Worm (Caenorhabditis elegans) whole organism, young adult: ENCODE measurements around the gene gmn-1.

ENCODE experiments used
- attf-5 ChIP-seq: fragments of 200-800 bp; sonication (Bioruptor generic); optimal IDR thresholded peaks from 2 replicates; lab custom pipeline; 2018; ENCODE audit warnings: mild to moderate bottlenecking, missing genetic modification characterization, missing compliant biosample characterization
- ceh-100 ChIP-seq: fragments of 200-800 bp; sonication (Bioruptor generic); IDR thresholded peaks from 2 replicates; pipeline ENCODE4 v1.3.6; 2022; ENCODE audit warnings: missing genetic modification reagents, missing genetic modification characterization, missing compliant biosample characterization
- efl-1 ChIP-seq: fragments of 150-350 bp; optimal IDR thresholded peaks from 2 replicates; lab custom pipeline; 2014; ENCODE audit warnings: missing biosample characterization, missing genetic modification reagents, missing genetic modification characterization
- lin-35 ChIP-seq, 3 experiments: fragments of 150-350 bp in 2 of 3; sonication (generic microtip) in 1 of 3; optimal IDR thresholded peaks; 2 replicates each; lab custom pipeline; 2014 to 2018; ENCODE audit warnings: missing biosample characterization in 3 of 3, missing genetic modification characterization in 3 of 3, missing genetic modification reagents in 3 of 3
- pha-4 ChIP-seq: fragments of 150-350 bp; sonication (generic microtip); optimal IDR thresholded peaks from 2 replicates; lab custom pipeline; 2014; ENCODE audit warnings: missing biosample characterization, missing genetic modification reagents, missing genetic modification characterization
- rpc-1 ChIP-seq, 2 experiments: fragments of 150-350 bp in 1 of 2; sonication (generic microtip) in 1 of 2; optimal IDR thresholded peaks; 2 replicates each; lab custom pipeline; 2014 to 2018; ENCODE audit warnings: missing biosample characterization in 1 of 2, missing genetic modification characterization in 1 of 2, missing genetic modification reagents in 1 of 2, missing genotype in 1 of 2
- unc-62 ChIP-seq: fragments of 150-350 bp; optimal IDR thresholded peaks from 2 replicates; lab custom pipeline; 2014; ENCODE audit warnings: missing biosample characterization, missing genetic modification reagents, missing genetic modification characterization
- ztf-28 ChIP-seq: fragments of 200-800 bp; sonication (Bioruptor generic); IDR thresholded peaks from 2 replicates; pipeline ENCODE4 v1.3.6; 2022; ENCODE audit warnings: missing genetic modification reagents, missing genetic modification characterization, missing compliant biosample characterization

- TF ChIP-seq pha-4: no peak
- no peak for TF ChIP-seq unc-62 (GFP tag; lab: Kevin White, UChicago)
- no peak for TF ChIP-seq rpc-1 (optimal IDR thresholded peaks at IDR 0.05; lab: Kevin White, UChicago)
- no peak for TF ChIP-seq rpc-1 (tag; optimal IDR thresholded peaks at IDR 0.05; lab: Kevin White, UChicago)
- no peak for TF ChIP-seq ceh-100 (GFP tag; lab: Robert Waterston, UW)
- TF ChIP-seq lin-35 (GFP tag; optimal IDR thresholded peaks at IDR 0.05; lab: Kevin White, UChicago): no peak
- no peak for TF ChIP-seq ztf-28
- no peak for TF ChIP-seq efl-1 (GFP tag; lab: Kevin White, UChicago)
- no peak for TF ChIP-seq attf-5
Observed at ce11 chrIII:12194190-12194589, 30.9 kb downstream of the gmn-1 start, which contains the start of gene Y75B8A.44.
